Fruit fly (Drosophila melanogaster) whole organism, prepupa: Measurements from ENCODE around the gene amx.

Source experiments
- CG11294 ChIP-seq: fragments of 200-800 bp; sonication (Bioruptor generic); IDR thresholded peaks from 2 replicates; pipeline ENCODE4 v1.3.6; 2022; ENCODE audit warnings: missing biosample characterization, missing genetic modification characterization
- CG11762 ChIP-seq: fragments of 200-800 bp; sonication (Bioruptor generic); optimal IDR thresholded peaks from 3 replicates; lab custom pipeline; 2016; ENCODE audit warnings: missing biosample characterization, missing genetic modification characterization; ENCODE audit not compliant: insufficient read depth
- CG15336 ChIP-seq: fragments of 200-800 bp; sonication (Bioruptor generic); IDR thresholded peaks from 2 replicates; pipeline ENCODE4 v1.3.6; 2022; ENCODE audit warnings: missing biosample characterization, missing genetic modification characterization
- CG34406 ChIP-seq: fragments of 200-800 bp; sonication (Bioruptor generic); optimal IDR thresholded peaks from 3 replicates; lab custom pipeline; 2016; ENCODE audit warnings: missing biosample characterization, missing genetic modification characterization
- CG6808 ChIP-seq: fragments of 200-800 bp; sonication (Bioruptor generic); optimal IDR thresholded peaks from 3 replicates; lab custom pipeline; 2017; ENCODE audit warnings: missing biosample characterization, missing genetic modification characterization, mild to moderate bottlenecking, moderate library complexity, missing genetic modification reagents
- CG8632 ChIP-seq: fragments of 200-800 bp; sonication (Bioruptor generic); optimal IDR thresholded peaks from 3 replicates; lab custom pipeline; 2016; ENCODE audit warnings: missing biosample characterization, missing genetic modification characterization
- CG9139 ChIP-seq: fragments of 200-800 bp; sonication (Bioruptor generic); optimal IDR thresholded peaks from 3 replicates; lab custom pipeline; 2017; ENCODE audit warnings: missing biosample characterization, mild to moderate bottlenecking, missing genetic modification characterization
- Eip93F ChIP-seq: fragments of 200-800 bp; sonication (Bioruptor generic); optimal IDR thresholded peaks from 2 replicates; lab custom pipeline; 2016; ENCODE audit warnings: missing biosample characterization, mild to moderate bottlenecking, missing genetic modification characterization
- Lpt ChIP-seq: fragments of 200-800 bp; sonication (Bioruptor generic); optimal IDR thresholded peaks from 3 replicates; lab custom pipeline; 2016; ENCODE audit warnings: missing biosample characterization, missing genetic modification characterization
- OdsH ChIP-seq: fragments of 200-800 bp; sonication (Bioruptor generic); optimal IDR thresholded peaks from 3 replicates; lab custom pipeline; 2016; ENCODE audit warnings: missing biosample characterization, missing genetic modification characterization
- esn ChIP-seq: fragments of 200-800 bp; sonication (Bioruptor generic); optimal IDR thresholded peaks from 2 replicates; lab custom pipeline; 2016; ENCODE audit warnings: missing biosample characterization, mild to moderate bottlenecking, missing genetic modification characterization, moderate library complexity
- lz ChIP-seq: fragments of 200-800 bp; sonication (Bioruptor generic); optimal IDR thresholded peaks from 3 replicates; lab custom pipeline; 2016; ENCODE audit warnings: missing biosample characterization, missing genetic modification characterization

- TF ChIP-seq lz (GFP tag; lab: Kevin White, UChicago), result peak; percentile 33
- TF ChIP-seq CG34406 (GFP tag; lab: Kevin White, UChicago), result no peak
- TF ChIP-seq CG9139, result no peak
- TF ChIP-seq Eip93F, result no peak
- no peak for TF ChIP-seq CG11762 (GFP tag; lab: Kevin White, UChicago)
- TF ChIP-seq esn (GFP tag; lab: Kevin White, UChicago), result peak; percentile 2
- TF ChIP-seq CG15336 (GFP tag; lab: Robert Waterston, UW), result 0 out of 2 replicates have a peak, but pooled peaks have one; percentile 14
- TF ChIP-seq CG6808 (GFP tag; lab: Kevin White, UChicago), result no peak
- no peak for TF ChIP-seq CG8632 (GFP tag; lab: Kevin White, UChicago)
- no peak for TF ChIP-seq Lpt (GFP tag; lab: Kevin White, UChicago)
- TF ChIP-seq OdsH, result no peak
- TF ChIP-seq CG11294 (GFP tag; lab: Robert Waterston, UW), result no peak
Observed at dm6 chrX:9295518-9295917, 48.4 kb upstream of the amx start.
